Fruit fly (Drosophila melanogaster): ENCODE data around the gene CG15528.

CG15528 gene

dm6 chr3R:30004648-30005047 is 47.3 kb downstream of the CG15528 start, which contains the start of the genes Nlp and Nph:
TSS of gene Nlp (plus strand) at chr3R:30004785.
TSS of gene Nph (minus strand) at chr3R:30004861.
- TF ChIP-seq usp (GFP tag; optimal IDR thresholded peaks at IDR 0.05) (no peak), psq (optimal IDR thresholded peaks at IDR 0.05) (no peak), EcR (GFP tag; optimal IDR thresholded peaks at IDR 0.05) (no peak), Dll (optimal IDR thresholded peaks at IDR 0.05) (no peak), CG8478 (optimal IDR thresholded peaks at IDR 0.05) (no peak), pan (optimal IDR thresholded peaks at IDR 0.05) (no peak)

DNA sequence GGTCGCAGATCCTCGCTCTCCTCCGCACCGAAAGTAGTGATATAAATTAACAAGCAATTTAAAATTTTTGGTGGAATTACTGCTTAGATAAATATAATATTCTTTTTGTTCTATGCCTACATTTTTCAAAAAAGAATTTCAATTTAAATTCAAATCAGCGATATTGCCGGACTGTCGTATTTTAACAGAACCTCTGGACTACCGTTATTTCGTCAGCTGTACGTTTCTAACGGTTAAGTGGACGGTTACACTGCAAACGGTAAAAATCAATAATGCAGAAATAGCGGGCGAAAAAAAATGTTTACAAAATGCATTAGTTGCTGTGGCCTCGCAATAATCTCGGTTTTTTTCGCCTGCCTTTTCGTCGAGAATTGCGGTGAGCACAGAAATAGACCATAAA is 51.6 kb downstream of the CG15528 start, which contains the start of gene Tace:
Gene Tace (plus strand): TSS at position 245 of the 400 bp plus-strand sequence.
- TF ChIP-seq usp (GFP tag; optimal IDR thresholded peaks at IDR 0.05) (no peak), pan (optimal IDR thresholded peaks at IDR 0.05) (no peak), CG8478 (optimal IDR thresholded peaks at IDR 0.05) (no peak), EcR (GFP tag; optimal IDR thresholded peaks at IDR 0.05) (no peak), psq (optimal IDR thresholded peaks at IDR 0.05) (no peak), Dll (optimal IDR thresholded peaks at IDR 0.05) (no peak)

dm6 chr3R:29999495-29999894 is 52.4 kb downstream of the CG15528 start, which contains the start of gene CG34298:
TSS of gene CG34298 (plus strand) at chr3R:29999795.
- no peak for TF ChIP-seq CG8478 (optimal IDR thresholded peaks at IDR 0.05)
- TF ChIP-seq usp (GFP tag; optimal IDR thresholded peaks at IDR 0.05): no peak
- no peak for TF ChIP-seq pan (optimal IDR thresholded peaks at IDR 0.05)
- TF ChIP-seq EcR (GFP tag; optimal IDR thresholded peaks at IDR 0.05): no peak
- TF ChIP-seq Dll (optimal IDR thresholded peaks at IDR 0.05): no peak
- TF ChIP-seq psq (optimal IDR thresholded peaks at IDR 0.05): no peak
